Worm (Caenorhabditis elegans) whole organism, L4/young adult: Measurements from ENCODE around the gene trxr-2.

Experiments used
- W03F9.2 ChIP-seq: fragments of 150-350 bp; optimal IDR thresholded peaks from 2 replicates; lab custom pipeline; 2014; ENCODE audit warnings: missing biosample characterization, missing genetic modification characterization
- dao-5 ChIP-seq: sonication (generic microtip); optimal IDR thresholded peaks from 2 replicates; lab custom pipeline; 2016; ENCODE audit warnings: missing genotype, missing genetic modification characterization, moderate library complexity, missing compliant biosample characterization
- him-1 ChIP-seq: sonication (generic microtip); optimal IDR thresholded peaks from 2 replicates; lab custom pipeline; 2016; ENCODE audit warnings: missing genotype, missing genetic modification reagents, missing genetic modification characterization, missing compliant biosample characterization

trxr-2 gene

ce11 chrIII:8923240-8923734 is 9.7 kb downstream of the trxr-2 start, which contains the start of gene glb-1:
Gene glb-1 (minus strand): TSS chrIII:8923290.
- TF ChIP-seq W03F9.2 (tag; lab: Kevin White, UChicago) = no peak
- TF ChIP-seq him-1 (tag; lab: Kevin White, UChicago) = no peak
- no peak for TF ChIP-seq dao-5

- TF ChIP-seq W03F9.2 (tag; lab: Kevin White, UChicago) (no peak), dao-5 (no peak), him-1 (tag; lab: Kevin White, UChicago) (no peak)
Observed at ce11 chrIII:8923937-8924336, 10.4 kb downstream of the trxr-2 start, which contains the start of gene ZK637.12. Gene ZK637.12 (plus strand): TSS chrIII:8924237.

DNA sequence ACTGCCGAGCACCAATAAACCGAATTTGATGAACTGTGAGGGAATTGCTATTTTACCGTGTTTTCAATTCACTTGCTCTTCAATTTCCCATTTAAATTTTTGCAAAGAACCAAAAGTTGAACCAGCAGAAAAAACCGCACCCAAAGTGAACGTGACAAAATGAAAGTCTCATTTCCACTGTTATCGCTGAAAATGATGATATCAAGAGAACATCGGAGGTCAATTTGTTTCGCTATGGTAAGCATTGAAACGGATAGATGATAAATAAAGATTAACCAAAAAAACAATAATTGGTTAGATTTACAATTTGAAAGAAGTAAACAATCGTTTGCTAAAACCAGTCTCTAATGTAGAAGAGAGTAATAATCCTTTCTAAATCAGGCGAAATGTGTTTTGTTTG is 12.0 kb downstream of the trxr-2 start:
- TF ChIP-seq dao-5 = no peak
- no peak for TF ChIP-seq him-1 (tag; lab: Kevin White, UChicago)
- no peak for TF ChIP-seq W03F9.2 (tag; lab: Kevin White, UChicago)

- TF ChIP-seq him-1 (tag; lab: Kevin White, UChicago) = no peak
Observed at ce11 chrIII:8926512-8926911, 12.9 kb downstream of the trxr-2 start.

- TF ChIP-seq W03F9.2 (tag; lab: Kevin White, UChicago) = no peak
- TF ChIP-seq dao-5 = no peak
- no peak for TF ChIP-seq him-1 (tag; lab: Kevin White, UChicago)
Observed at ce11 chrIII:8929723-8930122, 16.2 kb downstream of the trxr-2 start, which contains the start of gene arrd-15. Gene arrd-15 (plus strand): TSS chrIII:8930023.

- no peak for TF ChIP-seq W03F9.2 (tag; lab: Kevin White, UChicago)
- TF ChIP-seq him-1 (tag; lab: Kevin White, UChicago) = no peak
- TF ChIP-seq dao-5 = no peak
Observed at ce11 chrIII:8933696-8934095, 20.1 kb downstream of the trxr-2 start.

DNA sequence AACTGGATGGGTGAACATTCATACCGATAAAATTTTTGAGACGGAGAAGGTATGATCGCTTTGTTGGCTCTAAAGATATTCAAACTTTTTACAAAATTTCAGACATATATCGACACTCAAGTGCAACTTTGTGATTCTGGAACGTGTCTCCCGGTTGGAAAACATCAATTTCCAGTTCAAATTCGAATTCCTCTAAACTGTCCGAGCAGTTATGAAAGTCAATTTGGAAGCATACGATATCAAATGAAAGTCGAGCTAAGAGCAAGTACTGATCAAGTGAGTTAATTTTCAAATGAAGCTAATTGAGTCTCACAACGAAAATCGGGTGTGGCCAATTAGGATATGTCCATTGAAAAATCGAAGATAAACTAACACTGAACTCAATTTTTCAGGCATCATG is 20.8 kb downstream of the trxr-2 start:
- TF ChIP-seq W03F9.2 (tag; lab: Kevin White, UChicago) = no peak
- TF ChIP-seq him-1 (tag; lab: Kevin White, UChicago) = no peak
- no peak for TF ChIP-seq dao-5

ce11 chrIII:8937571-8937970 is 24.0 kb downstream of the trxr-2 start:
- peak; percentile 31 for TF ChIP-seq W03F9.2 (tag; lab: Kevin White, UChicago)
- TF ChIP-seq dao-5 = peak; percentile 4
- TF ChIP-seq him-1 (tag; lab: Kevin White, UChicago) = peak; percentile 92

DNA sequence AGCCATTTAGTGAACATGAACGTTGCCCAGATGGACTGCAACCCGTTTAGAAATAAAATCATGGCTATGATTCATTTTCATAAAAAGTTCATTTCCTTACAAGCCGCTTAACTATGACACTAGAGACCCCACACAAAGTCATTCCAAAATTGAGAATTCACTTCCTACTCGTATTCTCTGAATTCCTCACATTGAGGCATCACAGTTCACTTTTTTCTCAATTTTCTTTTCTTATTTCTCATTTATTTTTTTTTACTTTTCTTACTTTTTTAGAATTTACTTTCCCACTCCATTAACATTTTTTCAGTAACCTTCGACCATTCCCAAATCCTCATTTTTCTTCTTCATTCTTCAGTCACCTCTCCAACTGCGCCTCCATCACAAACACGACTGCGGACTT is 30.8 kb downstream of the trxr-2 start, which contains the start of gene dhrr-1:
dhrr-1 (plus strand) TSS at position 301 of the 400 bp plus-strand sequence.
- TF ChIP-seq W03F9.2 (tag; lab: Kevin White, UChicago) (no peak), dao-5 (no peak), him-1 (tag; lab: Kevin White, UChicago) (no peak)

DNA sequence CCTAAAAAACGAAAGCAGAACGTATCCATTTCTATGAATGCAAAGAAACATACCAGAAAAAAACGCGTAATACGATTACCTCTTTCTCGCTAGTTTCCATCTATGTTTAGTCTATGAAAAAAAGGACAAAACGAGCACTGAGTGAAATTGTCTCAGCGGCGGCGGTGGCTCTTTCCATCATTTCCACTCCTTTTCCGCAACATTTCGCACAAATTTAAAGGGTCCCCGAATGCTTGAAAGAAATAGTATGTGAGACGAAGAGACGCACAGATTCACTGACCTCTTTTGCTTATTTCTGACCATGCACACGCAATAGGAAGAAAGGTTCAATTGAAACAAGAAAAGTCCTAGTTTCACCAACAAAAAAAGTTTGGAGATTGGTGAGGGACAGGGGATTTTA is 32.7 kb downstream of the trxr-2 start:
- TF ChIP-seq dao-5 (no peak), W03F9.2 (tag; lab: Kevin White, UChicago) (no peak), him-1 (tag; lab: Kevin White, UChicago) (no peak)

- no peak for TF ChIP-seq dao-5
- TF ChIP-seq W03F9.2 (tag; lab: Kevin White, UChicago) = no peak
- no peak for TF ChIP-seq him-1 (tag; lab: Kevin White, UChicago)
Observed at ce11 chrIII:8949147-8949546, 35.6 kb downstream of the trxr-2 start.

- no peak for TF ChIP-seq dao-5
Observed at ce11 chrIII:8955536-8955935, 42.0 kb downstream of the trxr-2 start.

DNA sequence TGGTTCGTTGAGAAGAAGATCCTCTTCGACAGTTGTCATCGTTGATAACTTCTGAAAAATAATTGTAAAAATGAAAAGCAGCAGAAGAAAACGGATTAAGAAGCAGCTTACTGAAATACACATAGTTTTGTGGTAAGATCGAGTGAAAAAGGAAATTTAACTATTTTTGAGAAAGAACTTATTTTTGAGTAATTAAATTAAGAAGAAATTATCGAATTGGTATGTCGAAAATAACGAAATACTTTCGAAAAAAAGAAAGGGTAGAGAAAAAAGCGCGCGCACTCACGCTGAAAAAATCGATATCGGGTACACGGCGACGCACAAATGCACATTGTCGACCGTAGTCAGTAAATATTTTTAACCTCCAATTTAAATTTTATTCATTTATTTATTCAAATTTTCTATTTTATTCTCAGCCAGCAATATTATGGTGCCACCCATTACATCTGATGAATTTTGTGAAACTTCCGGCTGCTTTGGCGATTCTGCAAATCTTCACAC is 42.6 kb downstream of the trxr-2 start, which contains the start of the genes ZK643.5 and ZK643.2:
ZK643.5 (minus strand) TSS at position 51 of the 501 bp plus-strand sequence.
ZK643.2 (plus strand) TSS at position 395 of the 501 bp plus-strand sequence.
- TF ChIP-seq dao-5 = no peak
- TF ChIP-seq W03F9.2 (tag; lab: Kevin White, UChicago) = peak; percentile 82

ce11 chrIII:8960664-8961063 is 47.1 kb downstream of the trxr-2 start, which contains the start of gene ZK643.6:
Gene ZK643.6 (minus strand): TSS chrIII:8960764.
- TF ChIP-seq him-1 (tag; lab: Kevin White, UChicago) (no peak), W03F9.2 (tag; lab: Kevin White, UChicago) (no peak), dao-5 (no peak)

- TF ChIP-seq W03F9.2 (tag; lab: Kevin White, UChicago) (no peak), dao-5 (no peak), him-1 (tag; lab: Kevin White, UChicago) (no peak)
Observed at ce11 chrIII:8961993-8962392, 48.4 kb downstream of the trxr-2 start, which contains the start of gene grl-25. Gene grl-25 (plus strand): TSS chrIII:8962293.
